Fruit fly (Drosophila melanogaster) whole organism, embryonic: ENCODE data around the gene TyrRS.

Experiments
- CG12391 ChIP-seq: fragments of 200-800 bp; sonication (Bioruptor generic); optimal IDR thresholded peaks from 3 replicates; lab custom pipeline; 2018; ENCODE audit warnings: missing biosample characterization, mild to moderate bottlenecking, missing genetic modification characterization, moderate library complexity
- CG8290 ChIP-seq, 3 experiments: fragments of 200-800 bp; sonication (Bioruptor generic); optimal IDR thresholded peaks; 2 replicates each; lab custom pipeline; 2016 to 2019; ENCODE audit warnings: missing biosample characterization in 3 of 3, missing genetic modification characterization in 3 of 3, mild to moderate bottlenecking in 2 of 3, moderate library complexity in 1 of 3
- h ChIP-seq: fragments of >200 bp; optimal IDR thresholded peaks from 2 replicates; lab custom pipeline; 2017
- zen2 ChIP-seq: fragments of 200-800 bp; sonication (Bioruptor generic); IDR thresholded peaks from 3 replicates; pipeline ENCODE4 v1.3.6; 2022; ENCODE audit warnings: missing biosample characterization, missing genetic modification characterization; ENCODE audit not compliant: partially characterized antibody

- TF ChIP-seq h (lab: Kevin White, UChicago) (no peak), CG12391 (tag; lab: Kevin White, UChicago) (no peak), CG8290 (GFP tag; optimal IDR thresholded peaks at IDR 0.05; lab: Kevin White, UChicago) (no peak), CG8290 (tag; optimal IDR thresholded peaks at IDR 0.05; lab: Kevin White, UChicago) (no peak), zen2 (GFP tag; lab: Robert Waterston, UW) (no peak; the same call in 2 of the 3 replicates)
Observed at dm6 chr3L:16384145-16384705, 34.9 kb downstream of the TyrRS start.
